Fruit fly (Drosophila melanogaster): ENCODE results near the gene CG8677.
A peak's percentile ranks its signal among the peaks of the same experiment; 100 is the strongest.

CG8677 gene

dm6 chr2L:21234388-21234984, 13.4 kb downstream of the CG8677 start:
- TF ChIP-seq esn (GFP tag; optimal IDR thresholded peaks at IDR 0.05) (no peak), Lpt (GFP tag; optimal IDR thresholded peaks at IDR 0.05) (no peak), spab (GFP tag; optimal IDR thresholded peaks at IDR 0.05) (no peak), acj6 (GFP tag; optimal IDR thresholded peaks at IDR 0.05) (no peak), CG11294 (GFP tag; IDR thresholded peaks at IDR 0.05) (no peak), CG6276 (GFP tag; optimal IDR thresholded peaks at IDR 0.05) (no peak), fd59A (GFP tag; optimal IDR thresholded peaks at IDR 0.05) (no peak), Blimp-1 (GFP tag; optimal IDR thresholded peaks at IDR 0.05) (no peak), eg (GFP tag; IDR thresholded peaks at IDR 0.05) (no peak), CG3919 (GFP tag; optimal IDR thresholded peaks at IDR 0.05) (no peak), CG16779 (tag; optimal IDR thresholded peaks at IDR 0.05) (no peak), Eip75B (GFP tag; optimal IDR thresholded peaks at IDR 0.05) (no peak), Hr38 (GFP tag; optimal IDR thresholded peaks at IDR 0.05) (no peak), Met (GFP tag; optimal IDR thresholded peaks at IDR 0.05) (no peak), CG6163 (GFP tag; IDR thresholded peaks at IDR 0.05) (no peak)

dm6 chr2L:21235463-21235862, 14.4 kb downstream of the CG8677 start:
- TF ChIP-seq fd59A (GFP tag; optimal IDR thresholded peaks at IDR 0.05): no peak
- no peak for TF ChIP-seq CG8632 (GFP tag; optimal IDR thresholded peaks at IDR 0.05)
- TF ChIP-seq net (GFP tag; optimal IDR thresholded peaks at IDR 0.05): no peak
- no peak for TF ChIP-seq Eip78C (GFP tag)
- no peak for TF ChIP-seq Sox15 (GFP tag; optimal IDR thresholded peaks at IDR 0.05)
- TF ChIP-seq CG9139 (GFP tag; optimal IDR thresholded peaks at IDR 0.05): no peak
- no peak for TF ChIP-seq spab (GFP tag; optimal IDR thresholded peaks at IDR 0.05)

- TF ChIP-seq Met (GFP tag; optimal IDR thresholded peaks at IDR 0.05): no peak
- no peak for TF ChIP-seq CG6163 (GFP tag; IDR thresholded peaks at IDR 0.05)
- TF ChIP-seq Eip75B (GFP tag; optimal IDR thresholded peaks at IDR 0.05): no peak
- no peak for TF ChIP-seq topi (GFP tag; optimal IDR thresholded peaks at IDR 0.05)
- TF ChIP-seq CG9139 (GFP tag; optimal IDR thresholded peaks at IDR 0.05): no peak
- no peak for TF ChIP-seq CG11762 (GFP tag; optimal IDR thresholded peaks at IDR 0.05; ENCODE audit: insufficient read depth)
- no peak for TF ChIP-seq Gug (GFP tag; IDR thresholded peaks at IDR 0.05)
- no peak for TF ChIP-seq fkh (GFP tag; optimal IDR thresholded peaks at IDR 0.05)
These were observed 15.5 kb downstream of the CG8677 start, which contains the start of gene CG31626 for dm6 chr2L:21236633-21237032. CG31626 (minus strand) TSS chr2L:21236733.

- TF ChIP-seq pdm3 (GFP tag; optimal IDR thresholded peaks at IDR 0.05): no peak
- TF ChIP-seq CG6163 (GFP tag; IDR thresholded peaks at IDR 0.05): no peak
- TF ChIP-seq cyc (GFP tag; optimal IDR thresholded peaks at IDR 0.05): no peak
- no peak for TF ChIP-seq CG10631 (GFP tag; optimal IDR thresholded peaks at IDR 0.05)
- no peak for TF ChIP-seq CG8632 (GFP tag; optimal IDR thresholded peaks at IDR 0.05)
- no peak for TF ChIP-seq Hr39 (GFP tag; optimal IDR thresholded peaks at IDR 0.05)
- TF ChIP-seq Ets21C (GFP tag; optimal IDR thresholded peaks at IDR 0.05): no peak
- TF ChIP-seq CG16779 (tag; optimal IDR thresholded peaks at IDR 0.05): no peak
- TF ChIP-seq Sox102F (GFP tag; optimal IDR thresholded peaks at IDR 0.05): no peak
- no peak for TF ChIP-seq CG31627 (GFP tag; optimal IDR thresholded peaks at IDR 0.05)
- TF ChIP-seq esn (GFP tag; optimal IDR thresholded peaks at IDR 0.05): no peak
- no peak for TF ChIP-seq CG8119 (GFP tag; IDR thresholded peaks at IDR 0.05)
- no peak for TF ChIP-seq CG9139 (GFP tag; optimal IDR thresholded peaks at IDR 0.05)
- TF ChIP-seq dsx (GFP tag; optimal IDR thresholded peaks at IDR 0.05; ENCODE audit: poor library complexity, severe bottlenecking): no peak
- TF ChIP-seq CG34406 (GFP tag; optimal IDR thresholded peaks at IDR 0.05): no peak
- peak; percentile 8 for TF ChIP-seq CG7368 (GFP tag; optimal IDR thresholded peaks at IDR 0.05)
- TF ChIP-seq Blimp-1 (GFP tag; optimal IDR thresholded peaks at IDR 0.05): no peak
- TF ChIP-seq topi (GFP tag; optimal IDR thresholded peaks at IDR 0.05): peak; percentile 3
- TF ChIP-seq fkh (GFP tag; optimal IDR thresholded peaks at IDR 0.05): peak; percentile 51
- no peak for TF ChIP-seq CG11902 (GFP tag; optimal IDR thresholded peaks at IDR 0.05)
- TF ChIP-seq CG6808 (GFP tag; optimal IDR thresholded peaks at IDR 0.05): no peak
- TF ChIP-seq dac (GFP tag; optimal IDR thresholded peaks at IDR 0.05): no peak
- peak; percentile 62 for TF ChIP-seq Sox14 (GFP tag; optimal IDR thresholded peaks at IDR 0.05)
- TF ChIP-seq achi (GFP tag; optimal IDR thresholded peaks at IDR 0.05): no peak
- TF ChIP-seq lz (GFP tag; optimal IDR thresholded peaks at IDR 0.05): peak; percentile 28
- TF ChIP-seq Ets96B (tag; optimal IDR thresholded peaks at IDR 0.05): no peak
- TF ChIP-seq CG6792 (GFP tag; optimal IDR thresholded peaks at IDR 0.05): no peak
- no peak for TF ChIP-seq Lpt (GFP tag; optimal IDR thresholded peaks at IDR 0.05)
- no peak for TF ChIP-seq CG11762 (GFP tag; optimal IDR thresholded peaks at IDR 0.05; ENCODE audit: insufficient read depth)
These were observed 16.1 kb downstream of the CG8677 start, which contains the start of gene Hr39 for dm6 chr2L:21237048-21237747. Hr39 (plus strand) TSS chr2L:21237250.

All from whole organism, prepupa.